Fruit fly (Drosophila melanogaster) whole organism, embryonic: ENCODE data around the gene Z600.

Experiments used
- CG10321 ChIP-seq: fragments of 200-800 bp; sonication (Bioruptor generic); IDR thresholded peaks from 2 replicates; pipeline ENCODE4 v1.3.6; 2022; ENCODE audit warnings: missing biosample characterization, missing genetic modification characterization
- CG11398 ChIP-seq: fragments of 200-800 bp; sonication (Bioruptor generic); optimal IDR thresholded peaks from 2 replicates; lab custom pipeline; 2016; ENCODE audit warnings: missing biosample characterization, missing genetic modification characterization
- CG11456 ChIP-seq: fragments of 200-800 bp; sonication (Bioruptor generic); IDR thresholded peaks from 3 replicates; pipeline ENCODE4 v1.3.6; 2022; ENCODE audit warnings: missing biosample characterization, missing genetic modification characterization
- CG11695 ChIP-seq: fragments of 200-800 bp; sonication (Bioruptor generic); IDR thresholded peaks from 3 replicates; pipeline ENCODE4 v1.3.6; 2022; ENCODE audit warnings: missing biosample characterization, missing genetic modification characterization
- CG12299 ChIP-seq: fragments of 200-800 bp; sonication (Bioruptor generic); optimal IDR thresholded peaks from 2 replicates; lab custom pipeline; 2018; ENCODE audit warnings: missing biosample characterization, mild to moderate bottlenecking, missing genetic modification characterization
- CG12659 ChIP-seq: fragments of 200-800 bp; sonication (Bioruptor generic); optimal IDR thresholded peaks from 3 replicates; lab custom pipeline; 2017; ENCODE audit warnings: mild to moderate bottlenecking, missing biosample characterization, missing genetic modification reagents, missing genetic modification characterization
- CG12769 ChIP-seq: fragments of 200-800 bp; sonication (Bioruptor generic); optimal IDR thresholded peaks from 2 replicates; lab custom pipeline; 2019; ENCODE audit warnings: missing biosample characterization, mild to moderate bottlenecking, missing genetic modification characterization, moderate library complexity
- CG13287 ChIP-seq: fragments of 200-800 bp; sonication (Bioruptor generic); IDR thresholded peaks from 2 replicates; pipeline ENCODE4 v1.3.6; 2022; ENCODE audit warnings: missing biosample characterization, missing genetic modification characterization; ENCODE audit not compliant: partially characterized antibody
- CG13424 ChIP-seq: fragments of 200-800 bp; sonication (Bioruptor generic); optimal IDR thresholded peaks from 2 replicates; lab custom pipeline; 2019; ENCODE audit warnings: missing biosample characterization, mild to moderate bottlenecking, missing genetic modification characterization, moderate library complexity
- CG13894 ChIP-seq: fragments of 200-800 bp; sonication (Bioruptor generic); optimal IDR thresholded peaks from 3 replicates; lab custom pipeline; 2018; ENCODE audit warnings: missing biosample characterization, mild to moderate bottlenecking, missing genetic modification characterization, moderate library complexity
- CG15696 ChIP-seq: fragments of 200-800 bp; sonication (Bioruptor generic); optimal IDR thresholded peaks from 2 replicates; lab custom pipeline; 2019; ENCODE audit warnings: missing biosample characterization, mild to moderate bottlenecking, missing genetic modification characterization, moderate library complexity
- CG2199 ChIP-seq: fragments of 200-800 bp; sonication (Bioruptor generic); IDR thresholded peaks from 3 replicates; pipeline ENCODE4 v1.3.6; 2022; ENCODE audit warnings: missing biosample characterization, missing genetic modification characterization
- CG30431 ChIP-seq: fragments of 200-800 bp; sonication (Bioruptor generic); optimal IDR thresholded peaks from 2 replicates; lab custom pipeline; 2017; ENCODE audit warnings: missing biosample characterization, missing genetic modification characterization
- CG3163 ChIP-seq: fragments of 200-800 bp; sonication (Bioruptor generic); optimal IDR thresholded peaks from 3 replicates; lab custom pipeline; 2016; ENCODE audit warnings: missing biosample characterization, missing genetic modification characterization
- CG43689 ChIP-seq: fragments of 200-800 bp; sonication (Bioruptor generic); IDR thresholded peaks from 2 replicates; pipeline ENCODE4 v1.3.6; 2022; ENCODE audit warnings: missing biosample characterization, missing genetic modification characterization
- CG6175 ChIP-seq: fragments of 200-800 bp; sonication (Bioruptor generic); IDR thresholded peaks from 3 replicates; pipeline ENCODE4 v1.3.6; 2022; ENCODE audit warnings: missing biosample characterization, missing genetic modification characterization
- CG6683 ChIP-seq: fragments of 200-800 bp; sonication (Bioruptor generic); optimal IDR thresholded peaks from 2 replicates; lab custom pipeline; 2017; ENCODE audit warnings: missing biosample characterization, mild to moderate bottlenecking, missing genetic modification characterization, missing genetic modification reagents
- CG9215 ChIP-seq: fragments of 200-800 bp; sonication (Bioruptor generic); IDR thresholded peaks from 2 replicates; pipeline ENCODE4 v1.3.6; 2022; ENCODE audit warnings: missing biosample characterization, missing genetic modification characterization
- CTCF ChIP-seq: fragments of 200-800 bp; sonication (Bioruptor generic); optimal IDR thresholded peaks from 2 replicates; lab custom pipeline; 2017; ENCODE audit warnings: missing biosample characterization, mild to moderate bottlenecking, missing genetic modification characterization, moderate library complexity
- D19B ChIP-seq: fragments of 200-800 bp; sonication (Bioruptor generic); optimal IDR thresholded peaks from 2 replicates; lab custom pipeline; 2017; ENCODE audit warnings: missing biosample characterization, mild to moderate bottlenecking, missing genetic modification characterization
- HLH4C ChIP-seq: fragments of 200-800 bp; sonication (Bioruptor generic); IDR thresholded peaks from 3 replicates; pipeline ENCODE4 v1.3.6; 2022; ENCODE audit warnings: missing biosample characterization, missing genetic modification characterization; ENCODE audit not compliant: partially characterized antibody
- HLH54F ChIP-seq: fragments of 200-800 bp; sonication (Bioruptor generic); optimal IDR thresholded peaks from 3 replicates; lab custom pipeline; 2016; ENCODE audit warnings: missing biosample characterization, missing genetic modification characterization
- HmgZ ChIP-seq: fragments of 200-800 bp; sonication (Bioruptor generic); optimal IDR thresholded peaks from 2 replicates; lab custom pipeline; 2018; ENCODE audit warnings: missing biosample characterization, mild to moderate bottlenecking, missing genetic modification characterization
- Hr78 ChIP-seq, 2 experiments: fragments of 200-800 bp in 1 of 2; fragments of >200 bp in 1 of 2; sonication (Bioruptor generic) in 1 of 2; optimal IDR thresholded peaks; 2 replicates each; lab custom pipeline; 2017 to 2019; ENCODE audit warnings: missing biosample characterization in 2 of 2, missing genetic modification characterization in 2 of 2, mild to moderate bottlenecking in 1 of 2, moderate library complexity in 1 of 2
- TFAM ChIP-seq: fragments of 200-800 bp; sonication (Bioruptor generic); optimal IDR thresholded peaks from 2 replicates; lab custom pipeline; 2017; ENCODE audit warnings: missing biosample characterization, missing genetic modification characterization, inconsistent platforms
- Tbp ChIP-seq: fragments of >200 bp; optimal IDR thresholded peaks from 2 replicates; lab custom pipeline; 2018; ENCODE audit warnings: missing biosample characterization, missing genetic modification characterization
- Trl ChIP-seq, 3 experiments: fragments of >200 bp in 2 of 3; fragments of 200-800 bp in 1 of 3; sonication (Bioruptor generic) in 1 of 3; optimal IDR thresholded peaks; 2 replicates in 1 of 3; 3 replicates in 2 of 3; lab custom pipeline; 2016 to 2017; ENCODE audit warnings: missing biosample characterization in 1 of 3, missing genetic modification characterization in 1 of 3
- YL-1 ChIP-seq: fragments of 200-800 bp; sonication (Bioruptor generic); optimal IDR thresholded peaks from 3 replicates; lab custom pipeline; 2017; ENCODE audit warnings: missing biosample characterization, mild to moderate bottlenecking, missing genetic modification characterization
- bsh ChIP-seq, 2 experiments: fragments of 200-800 bp; sonication (Bioruptor generic); optimal IDR thresholded peaks; 2 replicates each; lab custom pipeline; 2017 to 2018; ENCODE audit warnings: mild to moderate bottlenecking in 2 of 2, missing biosample characterization in 2 of 2, missing genetic modification characterization in 2 of 2, moderate library complexity in 1 of 2
- crp ChIP-seq, 2 experiments: fragments of 200-800 bp; sonication (Bioruptor generic); optimal IDR thresholded peaks; 2 replicates in 1 of 2; 3 replicates in 1 of 2; lab custom pipeline; 2017; ENCODE audit warnings: missing biosample characterization in 2 of 2, missing genetic modification characterization in 2 of 2, mild to moderate bottlenecking in 1 of 2, moderate library complexity in 1 of 2
- cwo ChIP-seq: fragments of 200-800 bp; sonication (Bioruptor generic); optimal IDR thresholded peaks from 3 replicates; lab custom pipeline; 2017; ENCODE audit warnings: missing biosample characterization, missing genetic modification characterization, mild to moderate bottlenecking, moderate library complexity, missing genetic modification reagents
- eve ChIP-seq, 2 experiments: fragments of >200 bp; optimal IDR thresholded peaks; 2 replicates each; lab custom pipeline; 2017; ENCODE audit warnings: missing biosample characterization in 2 of 2, missing genetic modification characterization in 2 of 2
- fd96Cb ChIP-seq: fragments of 200-800 bp; sonication (Bioruptor generic); optimal IDR thresholded peaks from 2 replicates; lab custom pipeline; 2018; ENCODE audit warnings: missing biosample characterization, mild to moderate bottlenecking, missing genetic modification characterization, moderate library complexity
- gcm ChIP-seq: fragments of 200-800 bp; sonication (Bioruptor generic); optimal IDR thresholded peaks from 2 replicates; lab custom pipeline; 2019; ENCODE audit warnings: missing biosample characterization, mild to moderate bottlenecking, missing genetic modification characterization, moderate library complexity
- hkb ChIP-seq, 2 experiments: fragments of 200-800 bp in 1 of 2; fragments of >200 bp in 1 of 2; sonication (Bioruptor generic) in 1 of 2; IDR thresholded peaks in 1 of 2; optimal IDR thresholded peaks in 1 of 2; 2 replicates each; pipeline versions ENCODE4 v1.3.6 to Lab custom; 2017 to 2022; ENCODE audit warnings: missing biosample characterization in 1 of 2, missing genetic modification characterization in 1 of 2
- jumu ChIP-seq: fragments of 200-800 bp; sonication (Bioruptor generic); optimal IDR thresholded peaks from 3 replicates; lab custom pipeline; 2016; ENCODE audit warnings: missing biosample characterization, missing genetic modification characterization
- klu ChIP-seq: fragments of 200-800 bp; sonication (Bioruptor generic); IDR thresholded peaks from 2 replicates; pipeline ENCODE4 v1.3.6; 2022; ENCODE audit warnings: missing biosample characterization, missing genetic modification characterization
- lab ChIP-seq: fragments of 200-800 bp; sonication (Bioruptor generic); optimal IDR thresholded peaks from 3 replicates; lab custom pipeline; 2017; ENCODE audit warnings: missing biosample characterization, missing genetic modification characterization, mild to moderate bottlenecking, moderate library complexity, missing genetic modification reagents
- nerfin-1 ChIP-seq: fragments of 200-800 bp; sonication (Bioruptor generic); optimal IDR thresholded peaks from 3 replicates; lab custom pipeline; 2019; ENCODE audit warnings: missing biosample characterization, mild to moderate bottlenecking, missing genetic modification characterization, moderate library complexity
- nom ChIP-seq: fragments of 200-800 bp; sonication (Bioruptor generic); optimal IDR thresholded peaks from 2 replicates; lab custom pipeline; 2017; ENCODE audit warnings: missing biosample characterization, missing genetic modification characterization, mild to moderate bottlenecking, moderate library complexity, missing genetic modification reagents
- otp ChIP-seq: fragments of 200-800 bp; sonication (Bioruptor generic); IDR thresholded peaks from 3 replicates; pipeline ENCODE4, ENCODE4 v1.3.6; 2022; ENCODE audit warnings: missing biosample characterization, missing genetic modification characterization
- scrt ChIP-seq: fragments of 200-800 bp; sonication (Bioruptor generic); optimal IDR thresholded peaks from 2 replicates; lab custom pipeline; 2018; ENCODE audit warnings: missing biosample characterization, mild to moderate bottlenecking, missing genetic modification characterization, moderate library complexity
- sd ChIP-seq: fragments of 200-800 bp; sonication (Bioruptor generic); optimal IDR thresholded peaks from 3 replicates; lab custom pipeline; 2018; ENCODE audit warnings: missing biosample characterization, mild to moderate bottlenecking, missing genetic modification characterization, moderate library complexity
- slp2 ChIP-seq: fragments of 200-800 bp; sonication (Bioruptor generic); optimal IDR thresholded peaks from 2 replicates; lab custom pipeline; 2016; ENCODE audit warnings: missing biosample characterization, missing genetic modification characterization
- sug ChIP-seq: fragments of 200-800 bp; optimal IDR thresholded peaks from 2 replicates; lab custom pipeline; 2019; ENCODE audit warnings: missing biosample characterization, mild to moderate bottlenecking, missing genetic modification characterization, moderate library complexity
- toy ChIP-seq: fragments of 200-800 bp; sonication (Bioruptor generic); IDR thresholded peaks from 2 replicates; pipeline ENCODE4 v1.3.6; 2022; ENCODE audit warnings: missing biosample characterization, missing genetic modification characterization
- vfl ChIP-seq: fragments of 200-800 bp; sonication (Bioruptor generic); optimal IDR thresholded peaks from 2 replicates; lab custom pipeline; 2016; ENCODE audit warnings: missing biosample characterization, missing genetic modification characterization
- wdn ChIP-seq: fragments of 200-800 bp; sonication (Bioruptor generic); IDR thresholded peaks from 2 replicates; pipeline ENCODE4 v1.3.6; 2022; ENCODE audit warnings: missing biosample characterization, missing genetic modification characterization
- yki ChIP-seq: fragments of >200 bp; optimal IDR thresholded peaks from 3 replicates; lab custom pipeline; 2018

The Z600 gene

dm6 chr3L:15514405-15514804 lies 5.5 kb downstream of the Z600 start (continued):
- TF ChIP-seq CG30431 (no peak), crp (GFP tag; optimal IDR thresholded peaks at IDR 0.05; lab: Kevin White, UChicago) (peak in 1 of 2 experiments; percentile 20), CG13287 (peak; percentile 68), sug (peak; percentile 66), yki (lab: Kevin White, UChicago) (peak; percentile 48), toy (no peak), eve (GFP tag; optimal IDR thresholded peaks at IDR 0.05; lab: Kevin White, UChicago) (no peak), CG9215 (GFP tag; lab: Robert Waterston, UW) (no peak), Hr78 (GFP tag; optimal IDR thresholded peaks at IDR 0.05; lab: Kevin White, UChicago) (peak in 1 of 2 experiments; percentile 1), jumu (GFP tag; lab: Kevin White, UChicago) (no peak), CG2199 (GFP tag; lab: Robert Waterston, UW) (peak; percentile 40; the same call in 1 of the 3 replicates), CG6683 (GFP tag; lab: Kevin White, UChicago) (no peak), CG10321 (0 out of 2 replicates have a peak, but pooled peaks have one; percentile 45), CG12659 (no peak), otp (GFP tag; lab: Robert Waterston, UW) (peak; percentile 38; the same call in 1 of the 3 replicates), slp2 (no peak), nerfin-1 (tag; lab: Kevin White, UChicago) (no peak), CG13894 (peak; percentile 92), fd96Cb (tag; lab: Kevin White, UChicago) (no peak), lab (GFP tag; lab: Kevin White, UChicago) (peak; percentile 49), cwo (GFP tag; lab: Kevin White, UChicago) (peak; percentile 50), CG3163 (GFP tag; lab: Kevin White, UChicago) (peak; percentile 88), Trl (optimal IDR thresholded peaks at IDR 0.05; lab: Kevin White, UChicago) (peak; percentile 94 to 97), Trl (GFP tag; optimal IDR thresholded peaks at IDR 0.05; lab: Kevin White, UChicago) (peak; percentile 17), vfl (no peak), CG15696 (tag; lab: Kevin White, UChicago) (no peak), D19B (no peak), CG43689 (GFP tag; lab: Robert Waterston, UW) (no peak), sd (tag; lab: Kevin White, UChicago) (peak; percentile 90), wdn (no peak), hkb (optimal IDR thresholded peaks at IDR 0.05; lab: Kevin White, UChicago) (no peak), hkb (GFP tag; IDR thresholded peaks at IDR 0.05; lab: Robert Waterston, UW) (0 out of 2 replicates have a peak, but pooled peaks have one; percentile 10), gcm (GFP tag; lab: Kevin White, UChicago) (no peak), TFAM (GFP tag; lab: Kevin White, UChicago) (no peak), Tbp (no peak), nom (peak; percentile 22), scrt (GFP tag; lab: Kevin White, UChicago) (peak; percentile 21), CG11456 (no peak), klu (GFP tag; lab: Robert Waterston, UW) (no peak), CG11398 (GFP tag; lab: Kevin White, UChicago) (no peak), CG6175 (GFP tag; lab: Robert Waterston, UW) (no peak), CG12769 (tag; lab: Kevin White, UChicago) (peak; percentile 66), YL-1 (GFP tag; lab: Kevin White, UChicago) (no peak), bsh (GFP tag; optimal IDR thresholded peaks at IDR 0.05; lab: Kevin White, UChicago) (peak in 1 of 2 experiments; percentile 34), CTCF (no peak), CG13424 (no peak), HLH4C (GFP tag; lab: Robert Waterston, UW) (0 out of 3 replicates have a peak, but pooled peaks have one; percentile 7), CG12299 (tag; lab: Kevin White, UChicago) (no peak), CG11695 (peak; percentile 26; the same call in 1 of the 3 replicates), HLH54F (GFP tag; lab: Kevin White, UChicago) (no peak), HmgZ (peak; percentile 9)
